Fruit fly (Drosophila melanogaster): ENCODE data around the gene hng3.

hng3 gene

DNA sequence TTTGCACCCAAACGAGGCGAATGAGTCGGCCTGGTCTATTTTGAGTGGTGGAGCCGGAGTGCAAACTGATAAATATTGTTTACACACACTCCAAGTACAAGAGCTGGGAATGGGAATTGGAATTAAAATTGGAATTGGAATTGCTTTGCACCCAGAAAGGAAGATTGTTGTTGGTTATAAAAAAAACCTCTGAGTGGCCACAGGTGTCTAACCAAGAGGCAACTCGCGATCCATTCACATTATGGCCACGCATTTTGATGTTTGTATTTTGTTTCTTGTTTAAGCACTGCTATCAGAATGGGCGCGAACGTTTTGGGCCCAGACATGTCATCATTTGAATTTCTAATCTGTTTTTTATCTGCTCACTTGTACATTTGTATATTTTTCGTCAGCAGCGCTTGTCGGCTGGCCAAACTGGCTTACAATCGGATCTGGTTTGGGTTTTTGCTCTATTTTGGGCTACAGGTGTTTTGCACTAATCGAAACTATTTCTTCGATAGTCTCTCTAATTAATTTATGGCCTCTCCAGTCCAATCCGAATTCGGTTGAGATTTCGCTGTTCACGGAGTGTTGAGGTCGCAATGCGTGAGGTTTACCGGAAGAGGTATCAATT is 26.5 kb upstream of the hng3 start:
- TF ChIP-seq fkh (GFP tag; optimal IDR thresholded peaks at IDR 0.05) (peak; percentile 52), Hr39 (GFP tag; optimal IDR thresholded peaks at IDR 0.05) (peak; percentile 4), eg (GFP tag; IDR thresholded peaks at IDR 0.05) (0 out of 3 replicates have a peak, but pooled peaks have one; percentile 7), CG1621 (tag; optimal IDR thresholded peaks at IDR 0.05) (no peak), CG8119 (GFP tag; IDR thresholded peaks at IDR 0.05) (0 out of 3 replicates have a peak, but pooled peaks have one; percentile 24), cyc (GFP tag; optimal IDR thresholded peaks at IDR 0.05) (no peak)

DNA sequence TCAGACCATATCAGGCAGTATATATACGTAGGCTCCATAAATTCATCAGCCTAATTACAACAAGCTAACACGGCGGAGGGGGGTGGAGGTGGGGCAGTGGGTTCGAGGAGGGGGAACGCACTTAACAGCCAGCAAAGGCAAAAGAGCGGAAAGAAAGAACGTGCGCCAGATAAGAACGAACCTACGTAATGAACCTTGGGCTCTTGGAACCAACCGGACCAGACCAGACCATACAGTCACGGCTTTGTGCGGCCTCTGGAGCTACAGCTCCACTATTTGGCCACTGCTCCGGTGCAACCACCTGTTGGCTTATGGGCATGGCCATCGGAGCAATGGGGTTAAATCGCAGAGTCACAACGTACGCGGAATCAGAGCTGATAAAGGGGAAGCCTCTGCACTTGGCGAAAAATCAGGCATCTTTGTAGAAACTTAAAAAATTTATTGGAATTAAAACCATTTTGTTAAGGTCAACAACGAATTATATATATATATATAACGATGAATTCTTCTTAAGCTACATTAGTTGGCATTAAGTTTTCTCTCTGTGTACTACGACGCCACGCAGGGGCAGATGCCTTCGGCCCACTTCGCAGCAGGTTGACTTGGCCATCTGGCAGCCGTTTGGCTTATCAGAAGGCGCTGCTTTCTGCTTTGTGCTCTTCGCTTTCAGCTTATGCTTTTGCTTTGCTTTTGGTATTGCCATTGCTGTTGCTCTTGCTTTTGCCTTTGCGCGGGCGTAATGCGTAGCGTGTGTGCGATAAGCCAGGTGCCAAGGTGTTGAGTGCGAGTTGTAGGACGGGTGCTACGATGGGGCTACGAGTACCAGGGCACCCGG is 25.8 kb upstream of the hng3 start:
- TF ChIP-seq OdsH (GFP tag; optimal IDR thresholded peaks at IDR 0.05): peak; percentile 95
- TF ChIP-seq Lpt (GFP tag; optimal IDR thresholded peaks at IDR 0.05): peak; percentile 84
- peak; percentile 89 for TF ChIP-seq vri (GFP tag; optimal IDR thresholded peaks at IDR 0.05)
- peak; percentile 98 for TF ChIP-seq svp (GFP tag)
- TF ChIP-seq CG6276 (GFP tag; optimal IDR thresholded peaks at IDR 0.05): peak; percentile 71
- TF ChIP-seq pdm3 (GFP tag; optimal IDR thresholded peaks at IDR 0.05): peak; percentile 90
- TF ChIP-seq CG10669 (GFP tag; optimal IDR thresholded peaks at IDR 0.05): peak; percentile 82
- TF ChIP-seq CG15336 (GFP tag; IDR thresholded peaks at IDR 0.05): peak; percentile 90
- TF ChIP-seq Gug (GFP tag; IDR thresholded peaks at IDR 0.05): peak; percentile 90
- peak; percentile 91 for TF ChIP-seq Eip93F (GFP tag; optimal IDR thresholded peaks at IDR 0.05)
- TF ChIP-seq CG8632 (GFP tag; optimal IDR thresholded peaks at IDR 0.05): peak; percentile 96
- no peak for TF ChIP-seq fkh (GFP tag; optimal IDR thresholded peaks at IDR 0.05)
- TF ChIP-seq Eip75B (GFP tag; optimal IDR thresholded peaks at IDR 0.05): peak; percentile 94
- TF ChIP-seq fd59A (GFP tag; optimal IDR thresholded peaks at IDR 0.05): peak; percentile 92
- peak; percentile 92 for TF ChIP-seq Sox102F (GFP tag; optimal IDR thresholded peaks at IDR 0.05)
- TF ChIP-seq CG9139 (GFP tag; optimal IDR thresholded peaks at IDR 0.05): peak; percentile 80
- TF ChIP-seq Smox (GFP tag; optimal IDR thresholded peaks at IDR 0.05): peak; percentile 92
- peak; percentile 83 for TF ChIP-seq CG6808 (GFP tag; optimal IDR thresholded peaks at IDR 0.05)
- peak; percentile 90 for TF ChIP-seq topi (GFP tag; optimal IDR thresholded peaks at IDR 0.05)
- TF ChIP-seq dac (GFP tag; optimal IDR thresholded peaks at IDR 0.05): peak; percentile 48
- TF ChIP-seq fd85E (GFP tag; optimal IDR thresholded peaks at IDR 0.05): peak; percentile 71
- peak; percentile 77 for TF ChIP-seq CG11294 (GFP tag; IDR thresholded peaks at IDR 0.05)
- peak; percentile 89 for TF ChIP-seq CG3919 (GFP tag; optimal IDR thresholded peaks at IDR 0.05)
- TF ChIP-seq Sox15 (GFP tag; optimal IDR thresholded peaks at IDR 0.05): peak; percentile 94
- TF ChIP-seq Ets96B (tag; optimal IDR thresholded peaks at IDR 0.05): peak; percentile 85
- peak; percentile 88 for TF ChIP-seq salr (GFP tag; optimal IDR thresholded peaks at IDR 0.05)
- TF ChIP-seq spab (GFP tag; optimal IDR thresholded peaks at IDR 0.05): peak; percentile 86
- peak; percentile 98 for TF ChIP-seq CG34406 (GFP tag; optimal IDR thresholded peaks at IDR 0.05)
- TF ChIP-seq Hr38 (GFP tag; optimal IDR thresholded peaks at IDR 0.05): no peak
- peak; percentile 96 for TF ChIP-seq CG10631 (GFP tag; optimal IDR thresholded peaks at IDR 0.05)
- peak; percentile 78 for TF ChIP-seq Ets21C (GFP tag; optimal IDR thresholded peaks at IDR 0.05)
- peak; percentile 88 for TF ChIP-seq CG3032 (tag; optimal IDR thresholded peaks at IDR 0.05)
- TF ChIP-seq lz (GFP tag; optimal IDR thresholded peaks at IDR 0.05): peak; percentile 93
- peak; percentile 79 for TF ChIP-seq cyc (GFP tag; optimal IDR thresholded peaks at IDR 0.05)
- peak; percentile 83 for TF ChIP-seq achi (GFP tag; optimal IDR thresholded peaks at IDR 0.05)
- peak; percentile 73 for TF ChIP-seq CG6854 (GFP tag; optimal IDR thresholded peaks at IDR 0.05)
- TF ChIP-seq CG8119 (GFP tag; IDR thresholded peaks at IDR 0.05): peak; percentile 86
- TF ChIP-seq acj6 (GFP tag; optimal IDR thresholded peaks at IDR 0.05): peak; percentile 97
- TF ChIP-seq Hr39 (GFP tag; optimal IDR thresholded peaks at IDR 0.05): peak; percentile 86
- peak; percentile 78 for TF ChIP-seq Hr4 (GFP tag; optimal IDR thresholded peaks at IDR 0.05)
- TF ChIP-seq ss (GFP tag; optimal IDR thresholded peaks at IDR 0.05): peak; percentile 82 to 90
- peak; percentile 91 for TF ChIP-seq net (GFP tag; optimal IDR thresholded peaks at IDR 0.05)
- TF ChIP-seq Eip78C (GFP tag): peak; percentile 98
- peak; percentile 96 for TF ChIP-seq esn (GFP tag; optimal IDR thresholded peaks at IDR 0.05)
- TF ChIP-seq CG7368 (GFP tag; optimal IDR thresholded peaks at IDR 0.05): peak; percentile 80

All from whole organism, prepupa.